Fruit fly (Drosophila melanogaster) whole organism, wandering third instar larva: ENCODE results near the gene CG12637.

Experiments
- CG32264 ChIP-seq: fragments of 200-800 bp; sonication (Bioruptor generic); optimal IDR thresholded peaks from 2 replicates; lab custom pipeline; 2016; ENCODE audit warnings: missing biosample characterization, missing genetic modification characterization
- Dfd ChIP-seq: fragments of >200 bp; optimal IDR thresholded peaks from 2 replicates; lab custom pipeline; 2017; ENCODE audit warnings: missing biosample characterization, missing genetic modification characterization
- Myc ChIP-seq: fragments of >200 bp; optimal IDR thresholded peaks from 2 replicates; lab custom pipeline; 2017
- lola ChIP-seq: fragments of >200 bp; optimal IDR thresholded peaks from 2 replicates; lab custom pipeline; 2017; ENCODE audit warnings: missing biosample characterization, missing genetic modification characterization
- pan ChIP-seq: fragments of >200 bp; optimal IDR thresholded peaks from 2 replicates; lab custom pipeline; 2017

- TF ChIP-seq Dfd: no peak
- no peak for TF ChIP-seq Myc (lab: Kevin White, UChicago)
- no peak for TF ChIP-seq lola (GFP tag; lab: Kevin White, UChicago)
- no peak for TF ChIP-seq CG32264 (GFP tag; lab: Kevin White, UChicago)
- TF ChIP-seq pan (lab: Kevin White, UChicago): no peak
Observed at dm6 chrX:10642233-10642751, 31.0 kb downstream of the CG12637 start.
